Fruit fly (Drosophila melanogaster): ENCODE data around the gene PH4alphaEFB.

PH4alphaEFB gene

DNA sequence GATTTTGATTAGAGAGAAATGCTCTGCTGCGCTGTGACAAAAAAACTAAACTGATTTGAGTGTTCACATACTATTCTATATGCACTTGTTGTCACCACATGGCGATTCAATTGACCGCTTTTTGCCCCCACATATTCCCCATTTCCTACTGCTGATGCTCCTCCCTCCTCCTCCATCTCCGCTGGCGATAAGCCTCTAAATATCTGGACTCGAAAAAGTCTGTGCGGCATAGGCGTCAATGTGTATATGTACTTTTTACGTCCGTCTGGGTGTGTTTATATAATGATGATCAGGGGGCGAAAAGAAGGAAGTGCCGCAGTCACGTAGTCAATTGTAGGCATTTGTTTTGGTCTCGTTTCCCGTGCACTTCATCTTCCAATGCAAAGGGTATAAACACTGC is 665 bp downstream of the PH4alphaEFB start:
- TF ChIP-seq spab (GFP tag; optimal IDR thresholded peaks at IDR 0.05) (no peak), CG6163 (GFP tag; IDR thresholded peaks at IDR 0.05) (0 out of 3 replicates have a peak, but pooled peaks have one; percentile 36), Hr39 (GFP tag; optimal IDR thresholded peaks at IDR 0.05) (no peak), CG16779 (tag; optimal IDR thresholded peaks at IDR 0.05) (no peak), svp (GFP tag) (peak; percentile 83), CG15336 (GFP tag; IDR thresholded peaks at IDR 0.05) (no peak), CG6854 (GFP tag; optimal IDR thresholded peaks at IDR 0.05) (no peak), Ets21C (GFP tag; optimal IDR thresholded peaks at IDR 0.05) (no peak), CG11902 (GFP tag; optimal IDR thresholded peaks at IDR 0.05) (no peak), Lpt (GFP tag; optimal IDR thresholded peaks at IDR 0.05) (no peak), CG6276 (GFP tag; optimal IDR thresholded peaks at IDR 0.05) (peak; percentile 17), Sox102F (GFP tag; optimal IDR thresholded peaks at IDR 0.05) (no peak), CG1621 (tag; optimal IDR thresholded peaks at IDR 0.05) (peak; percentile 7), esn (GFP tag; optimal IDR thresholded peaks at IDR 0.05) (no peak), CG3032 (tag; optimal IDR thresholded peaks at IDR 0.05) (no peak), Eip78C (GFP tag) (peak; percentile 59), vri (GFP tag; optimal IDR thresholded peaks at IDR 0.05) (peak; percentile 13), Gug (GFP tag; IDR thresholded peaks at IDR 0.05) (no peak), CG6808 (GFP tag; optimal IDR thresholded peaks at IDR 0.05) (no peak), achi (GFP tag; optimal IDR thresholded peaks at IDR 0.05) (no peak), cyc (GFP tag; optimal IDR thresholded peaks at IDR 0.05) (no peak), Hr38 (GFP tag; optimal IDR thresholded peaks at IDR 0.05) (no peak), ss (GFP tag; optimal IDR thresholded peaks at IDR 0.05) (no peak)

DNA sequence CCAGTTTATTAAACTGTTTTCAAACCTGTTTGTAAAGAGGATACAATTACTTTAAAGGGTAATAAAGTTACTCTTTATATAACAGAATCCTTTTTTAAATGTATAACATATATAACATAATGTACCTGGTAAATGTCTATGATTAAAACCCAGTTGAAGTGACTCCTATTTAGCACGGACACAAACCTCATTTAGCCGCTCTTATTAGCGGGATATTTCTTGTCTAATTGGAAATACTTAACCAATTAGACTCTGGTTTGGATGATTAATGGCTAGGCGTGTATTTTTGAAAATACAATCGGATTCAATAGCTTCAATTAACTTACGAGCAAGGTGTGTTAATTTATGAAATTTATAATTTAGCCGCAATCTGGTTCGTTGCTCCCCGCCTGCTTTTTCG is 1.2 kb downstream of the PH4alphaEFB start:
- peak; percentile 20 for TF ChIP-seq svp (GFP tag)
- no peak for TF ChIP-seq CG4318 (GFP tag; optimal IDR thresholded peaks at IDR 0.05)

dm6 chr3R:30470690-30471089 is 4.8 kb downstream of the PH4alphaEFB start:
- TF ChIP-seq CG11762 (GFP tag; optimal IDR thresholded peaks at IDR 0.05; ENCODE audit: insufficient read depth) (no peak), CG6792 (GFP tag; optimal IDR thresholded peaks at IDR 0.05) (no peak), pdm3 (GFP tag; optimal IDR thresholded peaks at IDR 0.05) (no peak), achi (GFP tag; optimal IDR thresholded peaks at IDR 0.05) (no peak), CG15336 (GFP tag; IDR thresholded peaks at IDR 0.05) (no peak), CG7368 (GFP tag; optimal IDR thresholded peaks at IDR 0.05) (no peak), CG34406 (GFP tag; optimal IDR thresholded peaks at IDR 0.05) (no peak), Sox102F (GFP tag; optimal IDR thresholded peaks at IDR 0.05) (no peak), CG1621 (tag; optimal IDR thresholded peaks at IDR 0.05) (no peak), CG6276 (GFP tag; optimal IDR thresholded peaks at IDR 0.05) (no peak), Sox15 (GFP tag; optimal IDR thresholded peaks at IDR 0.05) (no peak), Hr4 (GFP tag; optimal IDR thresholded peaks at IDR 0.05) (no peak)

DNA sequence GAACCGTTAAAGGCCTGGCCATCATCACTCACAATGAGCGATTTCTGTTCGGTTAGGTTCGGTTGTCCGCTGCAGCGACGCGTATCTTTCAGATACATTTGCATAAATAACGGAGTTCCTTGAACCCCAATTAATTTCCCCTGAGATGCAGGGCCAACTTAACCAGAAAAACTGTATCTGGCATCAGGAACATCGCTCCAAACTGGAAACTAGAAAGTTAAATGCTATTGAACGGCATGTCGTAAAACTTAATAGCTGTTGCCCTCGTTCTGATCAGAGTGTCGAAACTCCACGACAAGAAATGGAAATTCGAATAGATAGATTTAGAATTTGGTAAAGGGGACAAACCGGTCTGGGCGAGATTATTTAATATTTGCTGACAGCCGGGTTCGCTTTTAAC is 6.5 kb downstream of the PH4alphaEFB start:
- TF ChIP-seq Hr39 (GFP tag; optimal IDR thresholded peaks at IDR 0.05) (no peak), fd85E (GFP tag; optimal IDR thresholded peaks at IDR 0.05) (no peak), spab (GFP tag; optimal IDR thresholded peaks at IDR 0.05) (no peak), acj6 (GFP tag; optimal IDR thresholded peaks at IDR 0.05) (no peak), Sox102F (GFP tag; optimal IDR thresholded peaks at IDR 0.05) (no peak), Hr38 (GFP tag; optimal IDR thresholded peaks at IDR 0.05) (no peak), CG6163 (GFP tag; IDR thresholded peaks at IDR 0.05) (no peak), CG9139 (GFP tag; optimal IDR thresholded peaks at IDR 0.05) (no peak), CG8632 (GFP tag; optimal IDR thresholded peaks at IDR 0.05) (no peak), CG16779 (tag; optimal IDR thresholded peaks at IDR 0.05) (no peak), CG11294 (GFP tag; IDR thresholded peaks at IDR 0.05) (no peak), CG4318 (GFP tag; optimal IDR thresholded peaks at IDR 0.05) (no peak), fkh (GFP tag; optimal IDR thresholded peaks at IDR 0.05) (no peak), CG1621 (tag; optimal IDR thresholded peaks at IDR 0.05) (no peak), pdm3 (GFP tag; optimal IDR thresholded peaks at IDR 0.05) (no peak)

Measured in whole organism, prepupa.